Fruit fly (Drosophila melanogaster) S2 (cell line): ENCODE results near the gene mTerf3.

ENCODE experiments used
- CG8478 ChIP-seq: fragments of >200 bp; optimal IDR thresholded peaks from 2 replicates; lab custom pipeline; 2018
- CTCF ChIP-seq, 2 experiments: fragments of >200 bp; optimal IDR thresholded peaks; 2 replicates each; lab custom pipeline; 2018

- no peak for TF ChIP-seq CG8478 (lab: Kevin White, UChicago)
- TF ChIP-seq CTCF (optimal IDR thresholded peaks at IDR 0.05; lab: Kevin White, UChicago) = no peak
Measured at dm6 chr3L:20536919-20537318, 16.3 kb upstream of the mTerf3 start.
